Worm (Caenorhabditis elegans) whole organism, L3 larva: ENCODE results near the gene F38B6.3.

Experiments
- snpc-4 ChIP-seq: fragments of 150-350 bp; optimal IDR thresholded peaks from 2 replicates; lab custom pipeline; 2014; ENCODE audit warnings: missing biosample characterization, missing genetic modification characterization
- zag-1 ChIP-seq: fragments of 150-350 bp; optimal IDR thresholded peaks from 2 replicates; lab custom pipeline; 2014; ENCODE audit warnings: missing biosample characterization, missing genetic modification characterization

DNA sequence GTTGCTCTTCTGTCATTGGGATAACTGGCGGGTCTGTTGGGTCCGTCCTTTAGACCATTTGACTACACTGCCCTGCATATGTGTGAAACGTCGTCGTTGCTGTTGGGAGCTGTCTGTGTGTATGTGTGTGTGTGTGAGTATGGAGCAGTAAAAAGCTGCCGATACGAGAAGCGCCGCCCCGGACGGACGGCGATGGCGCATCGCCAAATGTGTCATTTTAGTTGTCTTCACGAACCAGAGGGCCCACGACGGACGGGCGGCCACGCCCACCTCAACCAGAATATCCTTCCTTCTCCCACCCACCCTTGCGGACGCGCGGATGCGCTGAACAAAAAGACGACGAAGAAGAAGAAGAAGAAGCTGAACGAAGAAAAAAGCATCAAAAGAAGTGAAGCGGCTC is 8.8 kb downstream of the F38B6.3 start, which contains the start of gene acr-2:
- TF ChIP-seq zag-1 (tag; lab: Kevin White, UChicago) (no peak), snpc-4 (tag; lab: Kevin White, UChicago) (no peak)
